Worm (Caenorhabditis elegans) whole organism, mixed stage, embryonic: ENCODE measurements around the gene C08G9.2.

Source experiments
- ceh-39 ChIP-seq: fragments of 150-350 bp; optimal IDR thresholded peaks from 2 replicates; lab custom pipeline; 2014; ENCODE audit warnings: missing biosample characterization, missing genetic modification characterization
- elt-3 ChIP-seq: fragments of 150-350 bp; optimal IDR thresholded peaks from 2 replicates; lab custom pipeline; 2014; ENCODE audit warnings: missing biosample characterization, missing genetic modification characterization
- hlh-1 ChIP-seq: fragments of 150-350 bp; optimal IDR thresholded peaks from 2 replicates; lab custom pipeline; 2014; ENCODE audit warnings: missing biosample characterization, missing genetic modification reagents, missing genetic modification characterization
- lin-13 ChIP-seq: fragments of 150-350 bp; optimal IDR thresholded peaks from 2 replicates; lab custom pipeline; 2014; ENCODE audit warnings: missing biosample characterization, missing genetic modification characterization
- mls-2 ChIP-seq: sonication (generic microtip); optimal IDR thresholded peaks from 2 replicates; lab custom pipeline; 2016; ENCODE audit warnings: mild to moderate bottlenecking, missing genetic modification characterization, moderate library complexity, missing compliant biosample characterization
- nhr-12 ChIP-seq: fragments of 150-350 bp; optimal IDR thresholded peaks from 2 replicates; lab custom pipeline; 2014; ENCODE audit warnings: missing biosample characterization, missing genetic modification characterization
- nhr-237 ChIP-seq: fragments of 150-350 bp; optimal IDR thresholded peaks from 2 replicates; lab custom pipeline; 2014; ENCODE audit warnings: missing biosample characterization, missing genetic modification characterization
- nhr-28 ChIP-seq: fragments of 150-350 bp; optimal IDR thresholded peaks from 2 replicates; lab custom pipeline; 2014; ENCODE audit warnings: missing biosample characterization, missing genetic modification characterization
- pha-4 ChIP-seq: fragments of 150-350 bp; optimal IDR thresholded peaks from 2 replicates; lab custom pipeline; 2018; ENCODE audit warnings: missing biosample characterization, missing genetic modification reagents, missing genetic modification characterization
- sptf-1 ChIP-seq: sonication (generic microtip); optimal IDR thresholded peaks from 2 replicates; lab custom pipeline; 2017; ENCODE audit warnings: mild to moderate bottlenecking, missing genetic modification characterization, moderate library complexity, missing compliant biosample characterization
- unc-39 ChIP-seq: fragments of 150-350 bp; optimal IDR thresholded peaks from 2 replicates; lab custom pipeline; 2014; ENCODE audit warnings: missing biosample characterization, missing genetic modification characterization
- unc-62 ChIP-seq: fragments of 150-350 bp; optimal IDR thresholded peaks from 2 replicates; lab custom pipeline; 2014; ENCODE audit warnings: missing biosample characterization, missing genetic modification reagents, missing genetic modification characterization

DNA sequence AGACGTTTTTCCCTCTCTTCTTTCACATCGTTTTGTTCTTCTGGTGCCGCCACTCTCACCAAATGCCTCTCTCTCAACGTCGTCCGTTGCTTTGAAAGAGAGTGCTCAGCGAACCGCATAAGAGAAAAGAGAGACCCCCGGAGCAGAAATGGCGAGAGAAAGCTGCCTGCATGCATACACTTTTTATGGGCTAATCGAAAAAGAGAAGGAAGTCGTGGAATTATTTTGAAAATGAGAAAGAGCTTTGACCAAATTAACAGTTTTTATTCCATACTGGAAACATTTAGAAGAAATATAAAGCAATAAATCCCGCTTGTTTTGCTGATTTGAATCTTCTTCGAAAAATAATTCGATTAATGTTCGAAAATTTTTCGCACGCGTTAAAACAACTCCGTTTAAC, 52.3 kb downstream of the C08G9.2 start:
- TF ChIP-seq elt-3 (tag; lab: Kevin White, UChicago): no peak
- TF ChIP-seq nhr-28 (tag; lab: Kevin White, UChicago): no peak
- no peak for TF ChIP-seq sptf-1 (tag; lab: Kevin White, UChicago)
- TF ChIP-seq nhr-237 (tag; lab: Kevin White, UChicago): no peak
- TF ChIP-seq unc-39 (tag; lab: Kevin White, UChicago): no peak
- TF ChIP-seq pha-4: no peak
- no peak for TF ChIP-seq mls-2 (tag; lab: Kevin White, UChicago)
- no peak for TF ChIP-seq unc-62
- no peak for TF ChIP-seq nhr-12 (tag; lab: Kevin White, UChicago)
- no peak for TF ChIP-seq hlh-1
- no peak for TF ChIP-seq ceh-39
- no peak for TF ChIP-seq lin-13
